Fruit fly (Drosophila melanogaster): ENCODE data around the gene CG42824.

DNA sequence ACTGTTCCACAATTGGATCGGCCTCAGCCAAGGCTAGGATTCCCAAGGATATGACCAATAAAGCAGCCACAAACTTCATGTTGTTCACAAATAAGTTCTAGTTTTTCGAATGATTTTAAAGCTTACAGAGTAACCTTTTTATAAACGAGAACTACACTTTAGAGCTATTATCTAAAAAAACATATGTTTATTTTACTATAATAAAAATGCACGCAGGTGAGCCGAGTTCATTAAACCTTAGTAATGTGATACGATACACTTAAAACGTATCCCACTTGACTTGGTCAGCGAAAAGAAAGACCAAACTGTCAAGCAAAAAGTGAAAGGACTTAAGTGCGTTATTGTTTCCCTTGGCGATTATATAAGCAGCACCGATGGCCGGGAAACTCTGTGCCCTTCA lies 28.0 kb upstream of the CG42824 start, which contains the start of gene CG44090:
- no peak for TF ChIP-seq CG3032 (tag; optimal IDR thresholded peaks at IDR 0.05)
- no peak for TF ChIP-seq Hr39 (GFP tag; optimal IDR thresholded peaks at IDR 0.05)
- no peak for TF ChIP-seq CG32006 (GFP tag; optimal IDR thresholded peaks at IDR 0.05)
- TF ChIP-seq fd59A (GFP tag; optimal IDR thresholded peaks at IDR 0.05), result no peak
- no peak for TF ChIP-seq achi (GFP tag; optimal IDR thresholded peaks at IDR 0.05)
